Worm (Caenorhabditis elegans) whole organism, L2 larva: Measurements from ENCODE around the gene pbs-3.
A peak's percentile ranks its signal among the peaks of the same experiment; 100 is the strongest.
"Not testable (repeated sequence)": the region's sequence is repeated elsewhere in the genome, so short reads cannot be mapped to it uniquely, and the experiment has no call there.

Experiments used
- C34F6.9 ChIP-seq: fragments of 150-350 bp; optimal IDR thresholded peaks from 2 replicates; lab custom pipeline; 2014; ENCODE audit warnings: missing biosample characterization, missing genetic modification characterization
- F13H6.1 ChIP-seq: sonication (generic microtip); optimal IDR thresholded peaks from 2 replicates; lab custom pipeline; 2016; ENCODE audit warnings: missing genetic modification characterization, missing compliant biosample characterization
- R02D3.7 ChIP-seq: fragments of 150-350 bp; optimal IDR thresholded peaks from 2 replicates; lab custom pipeline; 2014; ENCODE audit warnings: missing biosample characterization, missing genetic modification characterization
- ZK546.5 ChIP-seq: sonication (generic microtip); optimal IDR thresholded peaks from 2 replicates; lab custom pipeline; 2017; ENCODE audit warnings: missing biosample characterization, missing genetic modification characterization
- aly-2 ChIP-seq: fragments of 150-350 bp; optimal IDR thresholded peaks from 2 replicates; lab custom pipeline; 2014; ENCODE audit warnings: missing biosample characterization, missing genetic modification characterization
- ama-1 ChIP-seq: fragments of 150-350 bp; optimal IDR thresholded peaks from 2 replicates; lab custom pipeline; 2018; ENCODE audit warnings: inconsistent platforms
- ceh-16 ChIP-seq: fragments of 150-350 bp; optimal IDR thresholded peaks from 2 replicates; lab custom pipeline; 2014; ENCODE audit warnings: missing biosample characterization, missing genetic modification characterization
- ceh-82 ChIP-seq: fragments of 150-350 bp; optimal IDR thresholded peaks from 2 replicates; lab custom pipeline; 2014; ENCODE audit warnings: missing biosample characterization, missing genetic modification characterization
- crh-2 ChIP-seq: sonication (generic microtip); optimal IDR thresholded peaks from 2 replicates; lab custom pipeline; 2017; ENCODE audit warnings: missing biosample characterization, missing genetic modification characterization
- dmd-4 ChIP-seq: sonication (generic microtip); optimal IDR thresholded peaks from 2 replicates; lab custom pipeline; 2017; ENCODE audit warnings: missing biosample characterization, missing genetic modification characterization
- egl-27 ChIP-seq: sonication (generic microtip); optimal IDR thresholded peaks from 3 replicates; lab custom pipeline; 2017; ENCODE audit warnings: missing biosample characterization, missing genetic modification reagents, missing genetic modification characterization
- elt-1 ChIP-seq: fragments of 150-350 bp; optimal IDR thresholded peaks from 2 replicates; lab custom pipeline; 2014; ENCODE audit warnings: missing biosample characterization, missing genetic modification characterization
- fos-1 ChIP-seq: fragments of 150-350 bp; optimal IDR thresholded peaks from 2 replicates; lab custom pipeline; 2014; ENCODE audit warnings: missing biosample characterization, missing genetic modification characterization
- gmeb-1 ChIP-seq: fragments of 150-350 bp; optimal IDR thresholded peaks from 2 replicates; lab custom pipeline; 2014; ENCODE audit warnings: missing biosample characterization, missing genetic modification characterization
- lin-11 ChIP-seq: fragments of 150-350 bp; sonication (generic microtip); optimal IDR thresholded peaks from 2 replicates; lab custom pipeline; 2014; ENCODE audit warnings: missing biosample characterization, missing genetic modification characterization, inconsistent platforms, mixed read lengths
- lin-13 ChIP-seq: fragments of 150-350 bp; optimal IDR thresholded peaks from 2 replicates; lab custom pipeline; 2014; ENCODE audit warnings: missing biosample characterization, missing genetic modification reagents, missing genetic modification characterization
- lin-39 ChIP-seq: fragments of 150-350 bp; optimal IDR thresholded peaks from 2 replicates; lab custom pipeline; 2014; ENCODE audit warnings: missing biosample characterization, missing genetic modification reagents, missing genetic modification characterization
- lsy-2 ChIP-seq, 2 experiments: fragments of 150-350 bp in 1 of 2; sonication (generic microtip) in 1 of 2; optimal IDR thresholded peaks; 2 replicates each; lab custom pipeline; 2014 to 2017; ENCODE audit warnings: missing biosample characterization in 2 of 2, missing genetic modification characterization in 2 of 2
- mdl-1 ChIP-seq, 2 experiments: fragments of 150-350 bp in 1 of 2; sonication (generic microtip) in 1 of 2; optimal IDR thresholded peaks; 2 replicates each; lab custom pipeline; 2017; ENCODE audit warnings: missing biosample characterization in 2 of 2, missing genetic modification characterization in 2 of 2
- nhr-10 ChIP-seq: sonication (generic microtip); optimal IDR thresholded peaks from 2 replicates; lab custom pipeline; 2017; ENCODE audit warnings: missing biosample characterization, missing genetic modification characterization
- nhr-12 ChIP-seq: fragments of 150-350 bp; optimal IDR thresholded peaks from 2 replicates; lab custom pipeline; 2014; ENCODE audit warnings: missing biosample characterization, missing genetic modification characterization
- nhr-129 ChIP-seq: fragments of 150-350 bp; optimal IDR thresholded peaks from 2 replicates; lab custom pipeline; 2014; ENCODE audit warnings: missing biosample characterization, missing genetic modification characterization
- nhr-23 ChIP-seq: fragments of 150-350 bp; optimal IDR thresholded peaks from 2 replicates; lab custom pipeline; 2014; ENCODE audit warnings: missing biosample characterization, missing genetic modification reagents, missing genetic modification characterization
- nhr-25 ChIP-seq: fragments of 150-350 bp; sonication (generic microtip); optimal IDR thresholded peaks from 3 replicates; lab custom pipeline; 2014; ENCODE audit warnings: missing biosample characterization, missing genetic modification characterization
- nhr-6 ChIP-seq: fragments of 150-350 bp; optimal IDR thresholded peaks from 2 replicates; lab custom pipeline; 2014; ENCODE audit warnings: missing biosample characterization, missing genetic modification characterization
- nhr-77 ChIP-seq: fragments of 150-350 bp; optimal IDR thresholded peaks from 2 replicates; lab custom pipeline; 2014; ENCODE audit warnings: missing biosample characterization, missing genetic modification characterization
- peb-1 ChIP-seq: fragments of 150-350 bp; optimal IDR thresholded peaks from 2 replicates; lab custom pipeline; 2014; ENCODE audit warnings: missing biosample characterization, missing genetic modification characterization
- skn-1 ChIP-seq: sonication (generic microtip); optimal IDR thresholded peaks from 2 replicates; lab custom pipeline; 2017; ENCODE audit warnings: missing biosample characterization, missing genetic modification characterization
- sma-3 ChIP-seq: sonication (generic microtip); optimal IDR thresholded peaks from 2 replicates; lab custom pipeline; 2016; ENCODE audit warnings: missing genetic modification reagents, missing genetic modification characterization, missing compliant biosample characterization
- sma-9 ChIP-seq, 2 experiments: fragments of 150-350 bp in 1 of 2; sonication (generic microtip) in 1 of 2; optimal IDR thresholded peaks; 2 replicates each; lab custom pipeline; 2014 to 2016; ENCODE audit warnings: missing genetic modification characterization in 2 of 2, mild to moderate bottlenecking in 1 of 2, missing biosample characterization in 1 of 2, missing compliant biosample characterization in 1 of 2, missing genetic modification reagents in 1 of 2, moderate library complexity in 1 of 2
- snpc-4 ChIP-seq: fragments of 150-350 bp; optimal IDR thresholded peaks from 2 replicates; lab custom pipeline; 2014; ENCODE audit warnings: missing biosample characterization, missing genetic modification characterization
- unc-39 ChIP-seq: fragments of 150-350 bp; optimal IDR thresholded peaks from 2 replicates; lab custom pipeline; 2014; ENCODE audit warnings: missing biosample characterization, missing genetic modification characterization
- unc-55 ChIP-seq: fragments of 150-350 bp; sonication (generic microtip); optimal IDR thresholded peaks from 3 replicates; lab custom pipeline; 2014; ENCODE audit warnings: missing biosample characterization, missing genetic modification reagents, missing genetic modification characterization
- unc-62 ChIP-seq: fragments of 150-350 bp; optimal IDR thresholded peaks from 2 replicates; lab custom pipeline; 2014; ENCODE audit warnings: missing biosample characterization, missing genetic modification reagents, missing genetic modification characterization
- zag-1 ChIP-seq: fragments of 150-350 bp; optimal IDR thresholded peaks from 2 replicates; lab custom pipeline; 2014; ENCODE audit warnings: missing biosample characterization, missing genetic modification characterization
- ztf-1 ChIP-seq: fragments of 200-800 bp; sonication (Bioruptor generic); conservative IDR thresholded peaks from 2 replicates; pipeline ENCODE4 v1.3.6; 2022; ENCODE audit warnings: missing genetic modification characterization, missing compliant biosample characterization

Gene pbs-3

ce11 chrII:4935518-4935917 lies 19.7 kb downstream of the pbs-3 start, which contains the start of gene ZK546.5:
TSS of gene ZK546.5 (plus strand) at chrII:4935818.
- TF ChIP-seq ceh-82 (no peak), fos-1 (tag; lab: Kevin White, UChicago) (no peak), unc-55 (peak; percentile 18), unc-39 (tag; lab: Kevin White, UChicago) (no peak), sma-3 (GFP tag; lab: Kevin White, UChicago) (no peak), lin-39 (tag; lab: Kevin White, UChicago) (no peak), snpc-4 (no peak), C34F6.9 (tag; lab: Kevin White, UChicago) (peak; percentile 34), lin-13 (GFP tag; lab: Kevin White, UChicago) (no peak), nhr-77 (tag; lab: Kevin White, UChicago) (no peak), elt-1 (tag; lab: Kevin White, UChicago) (no peak), dmd-4 (tag; lab: Kevin White, UChicago) (no peak), ceh-16 (tag; lab: Kevin White, UChicago) (no peak), ztf-1 (GFP tag; lab: Robert Waterston, UW) (no peak), R02D3.7 (tag; lab: Kevin White, UChicago) (no peak)
- TF ChIP-seq, all 48 proteins: peak for 2

- TF ChIP-seq mdl-1 (tag; optimal IDR thresholded peaks at IDR 0.05; lab: Kevin White, UChicago) (no peak), unc-62 (GFP tag; lab: Kevin White, UChicago) (no peak), ztf-1 (GFP tag; lab: Robert Waterston, UW) (no peak)
These were observed 20.3 kb downstream of the pbs-3 start, which contains the start of gene gst-30 for ce11 chrII:4934954-4935353. TSS of gene gst-30 (minus strand) at chrII:4935054.

ce11 chrII:4932727-4933126 lies 22.5 kb downstream of the pbs-3 start, which contains the start of gene msp-152:
TSS of gene msp-152 (plus strand) at chrII:4933027.
- TF ChIP-seq nhr-77 (tag; lab: Kevin White, UChicago); egl-27; zag-1 (tag; lab: Kevin White, UChicago): not testable (repeated sequence)
- TF ChIP-seq, all 48 proteins: peak for 0; not testable (repeated sequence) for 48

- TF ChIP-seq fos-1 (tag; lab: Kevin White, UChicago): no peak
- TF ChIP-seq, all 48 proteins: peak for 0
These were observed 23.9 kb downstream of the pbs-3 start for ce11 chrII:4931286-4931685.

- TF ChIP-seq gmeb-1 (tag; lab: Kevin White, UChicago) (peak; percentile 9), ceh-16 (tag; lab: Kevin White, UChicago) (no peak), mdl-1 (tag; optimal IDR thresholded peaks at IDR 0.05; lab: Kevin White, UChicago) (peak in 1 of 2 experiments; percentile 47), ama-1 (lab: Kevin White, UChicago) (no peak), fos-1 (tag; lab: Kevin White, UChicago) (peak; percentile 93), nhr-129 (no peak), peb-1 (tag; lab: Kevin White, UChicago) (no peak), sma-9 (GFP tag; optimal IDR thresholded peaks at IDR 0.05; lab: Kevin White, UChicago) (peak; percentile 93), sma-9 (tag; optimal IDR thresholded peaks at IDR 0.05; lab: Kevin White, UChicago) (no peak), lin-11 (tag; lab: Kevin White, UChicago) (no peak), unc-39 (tag; lab: Kevin White, UChicago) (no peak), F13H6.1 (peak; percentile 62), crh-2 (tag; lab: Kevin White, UChicago) (peak; percentile 95), lin-39 (tag; lab: Kevin White, UChicago) (no peak), sma-3 (GFP tag; lab: Kevin White, UChicago) (peak; percentile 10), nhr-12 (no peak)
These were observed 29.9 kb downstream of the pbs-3 start, which contains the start of gene aagr-2 for ce11 chrII:4925198-4925764. TSS of gene aagr-2 (minus strand) at chrII:4925248.

- TF ChIP-seq egl-27 (no peak), sma-9 (GFP tag; optimal IDR thresholded peaks at IDR 0.05; lab: Kevin White, UChicago) (no peak), sma-9 (tag; optimal IDR thresholded peaks at IDR 0.05; lab: Kevin White, UChicago) (no peak), nhr-23 (tag; lab: Kevin White, UChicago) (no peak), nhr-6 (tag; lab: Kevin White, UChicago) (no peak), unc-55 (no peak), C34F6.9 (tag; lab: Kevin White, UChicago) (no peak), ceh-16 (tag; lab: Kevin White, UChicago) (no peak), lin-11 (tag; lab: Kevin White, UChicago) (no peak), nhr-25 (tag; lab: Kevin White, UChicago) (no peak), ZK546.5 (no peak), aly-2 (tag; lab: Kevin White, UChicago) (no peak), nhr-77 (tag; lab: Kevin White, UChicago) (no peak), skn-1 (no peak), lsy-2 (tag; optimal IDR thresholded peaks at IDR 0.05; lab: Kevin White, UChicago) (no peak), nhr-10 (tag; lab: Kevin White, UChicago) (no peak), R02D3.7 (tag; lab: Kevin White, UChicago) (no peak)
These were observed 30.5 kb downstream of the pbs-3 start for ce11 chrII:4924729-4925128.
